Fruit fly (Drosophila melanogaster) whole organism, embryonic: Measurements from ENCODE around the gene Desi.

ENCODE experiments used
- Abd-B ChIP-seq: fragments of 200-800 bp; sonication (Bioruptor generic); optimal IDR thresholded peaks from 2 replicates; lab custom pipeline; 2018; ENCODE audit warnings: missing biosample characterization, mild to moderate bottlenecking, missing genetic modification characterization, moderate library complexity
- Adf1 ChIP-seq: fragments of 200-800 bp; sonication (Bioruptor generic); IDR thresholded peaks from 2 replicates; pipeline ENCODE4 v1.3.6; 2022; ENCODE audit warnings: missing biosample characterization, missing genetic modification characterization
- C15 ChIP-seq: fragments of 200-800 bp; sonication (Bioruptor generic); IDR thresholded peaks from 3 replicates; pipeline ENCODE4 v1.3.6; 2022; ENCODE audit warnings: missing biosample characterization, missing genetic modification characterization
- CG11723 ChIP-seq: fragments of 200-800 bp; sonication (Bioruptor generic); optimal IDR thresholded peaks from 2 replicates; lab custom pipeline; 2017; ENCODE audit warnings: missing biosample characterization, mild to moderate bottlenecking, missing genetic modification characterization
- CG12391 ChIP-seq: fragments of 200-800 bp; sonication (Bioruptor generic); optimal IDR thresholded peaks from 3 replicates; lab custom pipeline; 2018; ENCODE audit warnings: missing biosample characterization, mild to moderate bottlenecking, missing genetic modification characterization, moderate library complexity
- CG12769 ChIP-seq: fragments of 200-800 bp; sonication (Bioruptor generic); optimal IDR thresholded peaks from 2 replicates; lab custom pipeline; 2019; ENCODE audit warnings: missing biosample characterization, mild to moderate bottlenecking, missing genetic modification characterization, moderate library complexity
- CG13296 ChIP-seq: fragments of 200-800 bp; sonication (Bioruptor generic); optimal IDR thresholded peaks from 3 replicates; lab custom pipeline; 2018; ENCODE audit warnings: missing biosample characterization, mild to moderate bottlenecking, missing genetic modification characterization
- CG15269 ChIP-seq: fragments of 200-800 bp; sonication (Bioruptor generic); optimal IDR thresholded peaks from 2 replicates; lab custom pipeline; 2018; ENCODE audit warnings: missing biosample characterization, mild to moderate bottlenecking, missing genetic modification characterization, moderate library complexity
- CG15514 ChIP-seq: fragments of 200-800 bp; sonication (Bioruptor generic); optimal IDR thresholded peaks from 3 replicates; lab custom pipeline; 2017; ENCODE audit warnings: missing biosample characterization, missing genetic modification characterization, mild to moderate bottlenecking, moderate library complexity, missing genetic modification reagents
- CG17186 ChIP-seq: fragments of 200-800 bp; sonication (Bioruptor generic); optimal IDR thresholded peaks from 3 replicates; lab custom pipeline; 2017; ENCODE audit warnings: missing biosample characterization, missing genetic modification reagents, missing genetic modification characterization
- CG17359 ChIP-seq: fragments of 200-800 bp; sonication (Bioruptor generic); optimal IDR thresholded peaks from 3 replicates; lab custom pipeline; 2018; ENCODE audit warnings: missing biosample characterization, mild to moderate bottlenecking, missing genetic modification characterization, moderate library complexity
- CG1792 ChIP-seq: fragments of 200-800 bp; sonication (Bioruptor generic); optimal IDR thresholded peaks from 2 replicates; lab custom pipeline; 2016; ENCODE audit warnings: missing biosample characterization, missing genetic modification characterization
- CG18599 ChIP-seq: fragments of 200-800 bp; sonication (Bioruptor generic); optimal IDR thresholded peaks from 3 replicates; lab custom pipeline; 2017; ENCODE audit warnings: missing biosample characterization, missing genetic modification characterization, mild to moderate bottlenecking, moderate library complexity, missing genetic modification reagents
- CG18619 ChIP-seq: fragments of 200-800 bp; sonication (Bioruptor generic); optimal IDR thresholded peaks from 3 replicates; lab custom pipeline; 2017; ENCODE audit warnings: missing biosample characterization, mild to moderate bottlenecking, missing genetic modification characterization
- CG2120 ChIP-seq: fragments of 200-800 bp; sonication (Bioruptor generic); optimal IDR thresholded peaks from 3 replicates; lab custom pipeline; 2016; ENCODE audit warnings: missing biosample characterization, missing genetic modification characterization
- CG34422 ChIP-seq: fragments of 200-800 bp; sonication (Bioruptor generic); IDR thresholded peaks from 3 replicates; pipeline ENCODE4 v1.3.6; 2022; ENCODE audit warnings: missing biosample characterization, missing genetic modification characterization
- CG42726 ChIP-seq: fragments of 200-800 bp; sonication (Bioruptor generic); IDR thresholded peaks from 2 replicates; pipeline ENCODE4 v1.3.6; 2022; ENCODE audit warnings: missing biosample characterization, missing genetic modification characterization; ENCODE audit not compliant: partially characterized antibody
- CG6791 ChIP-seq: fragments of 200-800 bp; sonication (Bioruptor generic); IDR thresholded peaks from 3 replicates; pipeline ENCODE4 v1.3.6; 2022; ENCODE audit warnings: missing biosample characterization, missing genetic modification characterization; ENCODE audit not compliant: partially characterized antibody
- CG9727 ChIP-seq: fragments of 200-800 bp; sonication (Bioruptor generic); optimal IDR thresholded peaks from 3 replicates; lab custom pipeline; 2017; ENCODE audit warnings: missing biosample characterization, mild to moderate bottlenecking, missing genetic modification characterization
- HHEX ChIP-seq: fragments of 200-800 bp; sonication (Bioruptor generic); optimal IDR thresholded peaks from 3 replicates; lab custom pipeline; 2017; ENCODE audit warnings: missing biosample characterization, mild to moderate bottlenecking, missing genetic modification characterization, missing genetic modification reagents
- HLH54F ChIP-seq: fragments of 200-800 bp; sonication (Bioruptor generic); optimal IDR thresholded peaks from 3 replicates; lab custom pipeline; 2016; ENCODE audit warnings: missing biosample characterization, missing genetic modification characterization
- HLHmδ ChIP-seq: fragments of 200-800 bp; sonication (Bioruptor generic); optimal IDR thresholded peaks from 2 replicates; lab custom pipeline; 2018; ENCODE audit warnings: missing biosample characterization, mild to moderate bottlenecking, missing genetic modification characterization, moderate library complexity
- Hmx ChIP-seq: fragments of 200-800 bp; sonication (Bioruptor generic); optimal IDR thresholded peaks from 2 replicates; lab custom pipeline; 2016; ENCODE audit warnings: missing biosample characterization, missing genetic modification characterization
- Kr ChIP-seq: fragments of 200-800 bp; sonication (Bioruptor generic); optimal IDR thresholded peaks from 2 replicates; lab custom pipeline; 2017; ENCODE audit warnings: missing biosample characterization, mild to moderate bottlenecking, missing genetic modification characterization
- MESR4 ChIP-seq: fragments of 200-800 bp; sonication (Bioruptor generic); optimal IDR thresholded peaks from 2 replicates; lab custom pipeline; 2018; ENCODE audit warnings: missing biosample characterization, mild to moderate bottlenecking, missing genetic modification characterization, moderate library complexity
- Meics ChIP-seq: fragments of 200-800 bp; sonication (Bioruptor generic); optimal IDR thresholded peaks from 2 replicates; lab custom pipeline; 2017; ENCODE audit warnings: missing biosample characterization, mild to moderate bottlenecking, missing genetic modification characterization
- Sry-β ChIP-seq: fragments of 200-800 bp; sonication (Bioruptor generic); optimal IDR thresholded peaks from 2 replicates; lab custom pipeline; 2018; ENCODE audit warnings: missing biosample characterization, mild to moderate bottlenecking, missing genetic modification characterization, moderate library complexity
- Xrp1 ChIP-seq: fragments of 200-800 bp; sonication (Bioruptor generic); IDR thresholded peaks from 2 replicates; pipeline ENCODE4 v1.3.6; 2022; ENCODE audit warnings: missing biosample characterization, missing genetic modification characterization
- ac ChIP-seq: fragments of 200-800 bp; sonication (Bioruptor generic); optimal IDR thresholded peaks from 3 replicates; lab custom pipeline; 2017; ENCODE audit warnings: missing biosample characterization, mild to moderate bottlenecking, missing genetic modification characterization
- ap ChIP-seq: fragments of 200-800 bp; sonication (Bioruptor generic); IDR thresholded peaks from 2 replicates; pipeline ENCODE4 v1.3.6; 2022; ENCODE audit warnings: missing biosample characterization, missing genetic modification characterization
- ash1 ChIP-seq: fragments of 200-800 bp; sonication (Bioruptor generic); optimal IDR thresholded peaks from 2 replicates; lab custom pipeline; 2018; ENCODE audit warnings: missing biosample characterization, mild to moderate bottlenecking, missing genetic modification characterization
- br ChIP-seq: fragments of >200 bp; optimal IDR thresholded peaks from 2 replicates; lab custom pipeline; 2017
- cg ChIP-seq: fragments of 200-800 bp; sonication (Bioruptor generic); optimal IDR thresholded peaks from 3 replicates; lab custom pipeline; 2019; ENCODE audit warnings: missing biosample characterization, mild to moderate bottlenecking, missing genetic modification characterization, moderate library complexity
- ci ChIP-seq: fragments of 200-800 bp; sonication (Bioruptor generic); IDR thresholded peaks from 3 replicates; pipeline ENCODE4 v1.3.6; 2022; ENCODE audit warnings: missing biosample characterization, missing genetic modification characterization
- dan ChIP-seq: fragments of 200-800 bp; sonication (Bioruptor generic); IDR thresholded peaks from 2 replicates; pipeline ENCODE4 v1.3.6; 2022; ENCODE audit warnings: missing biosample characterization, missing genetic modification characterization
- dimm ChIP-seq: fragments of 200-800 bp; sonication (Bioruptor generic); IDR thresholded peaks from 2 replicates; pipeline ENCODE4 v1.3.6; 2022; ENCODE audit warnings: missing biosample characterization, missing genetic modification characterization
- ftz-f1 ChIP-seq: fragments of 200-800 bp; sonication (Bioruptor generic); optimal IDR thresholded peaks from 2 replicates; lab custom pipeline; 2016; ENCODE audit warnings: missing biosample characterization, missing genetic modification characterization
- grau ChIP-seq: fragments of 200-800 bp; optimal IDR thresholded peaks from 3 replicates; lab custom pipeline; 2019; ENCODE audit warnings: missing biosample characterization, mild to moderate bottlenecking, missing genetic modification characterization, moderate library complexity
- hbn ChIP-seq: fragments of 200-800 bp; sonication (Bioruptor generic); IDR thresholded peaks from 2 replicates; pipeline ENCODE4 v1.3.6; 2022; ENCODE audit warnings: missing biosample characterization, missing genetic modification characterization; ENCODE audit not compliant: partially characterized antibody
- ind ChIP-seq: fragments of 200-800 bp; sonication (Bioruptor generic); optimal IDR thresholded peaks from 3 replicates; lab custom pipeline; 2016; ENCODE audit warnings: missing biosample characterization, missing genetic modification characterization
- maf-S ChIP-seq: fragments of 200-800 bp; sonication (Bioruptor generic); optimal IDR thresholded peaks from 2 replicates; lab custom pipeline; 2016; ENCODE audit warnings: missing biosample characterization, missing genetic modification characterization
- phol ChIP-seq: fragments of 200-800 bp; sonication (Bioruptor generic); optimal IDR thresholded peaks from 3 replicates; lab custom pipeline; 2018; ENCODE audit warnings: missing biosample characterization, mild to moderate bottlenecking, missing genetic modification characterization, moderate library complexity
- scrt ChIP-seq: fragments of 200-800 bp; sonication (Bioruptor generic); optimal IDR thresholded peaks from 2 replicates; lab custom pipeline; 2018; ENCODE audit warnings: missing biosample characterization, mild to moderate bottlenecking, missing genetic modification characterization, moderate library complexity
- tgo ChIP-seq: fragments of 200-800 bp; sonication (Bioruptor generic); IDR thresholded peaks from 3 replicates; pipeline ENCODE4 v1.3.6; 2022; ENCODE audit warnings: missing biosample characterization, missing genetic modification characterization
- toy ChIP-seq: fragments of 200-800 bp; sonication (Bioruptor generic); IDR thresholded peaks from 2 replicates; pipeline ENCODE4 v1.3.6; 2022; ENCODE audit warnings: missing biosample characterization, missing genetic modification characterization
- usp ChIP-seq: fragments of >200 bp; optimal IDR thresholded peaks from 2 replicates; lab custom pipeline; 2017; ENCODE audit warnings: missing biosample characterization, missing genetic modification characterization
- vvl ChIP-seq: fragments of 200-800 bp; sonication (Bioruptor generic); IDR thresholded peaks from 2 replicates; pipeline ENCODE4 v1.3.6; 2022; ENCODE audit warnings: missing biosample characterization, missing genetic modification characterization
- yki ChIP-seq: fragments of >200 bp; optimal IDR thresholded peaks from 3 replicates; lab custom pipeline; 2018
- zfh2 ChIP-seq: fragments of 200-800 bp; sonication (Bioruptor generic); optimal IDR thresholded peaks from 2 replicates; lab custom pipeline; 2016; ENCODE audit warnings: missing biosample characterization, missing genetic modification characterization

Gene Desi

DNA sequence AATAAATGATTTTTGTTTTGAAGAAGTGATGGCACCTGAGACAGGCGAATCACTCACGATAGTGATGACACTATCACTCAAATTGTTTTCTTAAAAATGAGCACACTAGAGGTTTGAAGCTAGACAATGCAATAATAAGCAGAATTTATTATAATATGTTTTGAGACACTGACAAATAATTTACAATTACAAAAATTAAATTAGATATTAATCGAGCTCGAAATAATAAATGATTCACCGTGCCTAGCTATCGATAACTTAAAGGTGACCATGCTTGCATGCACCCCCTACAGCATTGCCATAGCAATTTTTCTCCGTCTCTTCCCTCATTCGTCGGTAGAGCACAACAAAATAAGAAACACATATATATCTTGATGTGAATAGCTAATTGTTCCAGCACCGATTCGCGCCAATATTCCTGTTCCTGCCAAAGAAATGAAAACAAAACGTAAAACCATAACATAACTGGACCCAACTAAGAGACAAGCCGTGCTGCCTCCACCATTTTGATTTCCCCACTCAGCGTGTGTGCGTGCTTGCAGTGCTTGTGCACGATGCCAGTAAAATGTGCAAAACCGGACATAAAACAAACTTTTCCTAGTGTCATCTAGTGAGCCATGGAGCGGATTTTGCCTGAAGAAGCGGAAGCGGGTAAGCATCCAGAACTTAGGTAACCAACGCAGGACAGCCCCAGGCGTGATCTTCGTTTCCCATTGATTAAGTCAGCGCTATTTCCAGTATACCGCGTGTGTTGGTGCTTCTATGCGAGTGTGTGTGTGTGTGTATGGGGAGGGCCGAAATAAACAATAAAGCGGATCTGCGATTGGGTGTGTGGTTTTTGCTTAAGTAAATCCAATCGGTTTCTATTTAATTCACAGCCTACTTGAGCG lies 18.2 kb upstream of the Desi start, which contains the start of the genes MED7 and Cap-H2 (continued):
- TF ChIP-seq Hmx (GFP tag; lab: Kevin White, UChicago) (no peak), vvl (GFP tag; lab: Robert Waterston, UW) (peak; percentile 88), CG18619 (peak; percentile 52), ac (GFP tag; lab: Kevin White, UChicago) (no peak), CG12391 (tag; lab: Kevin White, UChicago) (peak; percentile 92), CG42726 (GFP tag; lab: Robert Waterston, UW) (peak; percentile 93), C15 (GFP tag; lab: Robert Waterston, UW) (0 out of 3 replicates have a peak, but pooled peaks have one; percentile 53), phol (tag; lab: Kevin White, UChicago) (peak; percentile 88), yki (lab: Kevin White, UChicago) (no peak), CG18599 (no peak), CG9727 (GFP tag; lab: Kevin White, UChicago) (peak; percentile 85), ftz-f1 (GFP tag; lab: Kevin White, UChicago) (peak; percentile 5), grau (tag; lab: Kevin White, UChicago) (peak; percentile 80), ci (GFP tag; lab: Robert Waterston, UW) (peak; percentile 77), CG13296 (GFP tag; lab: Kevin White, UChicago) (peak; percentile 54), usp (GFP tag; lab: Kevin White, UChicago) (no peak), ind (peak; percentile 92), Meics (GFP tag; lab: Kevin White, UChicago) (peak; percentile 72), CG6791 (GFP tag; lab: Robert Waterston, UW) (peak; percentile 92), CG17186 (GFP tag; lab: Kevin White, UChicago) (peak; percentile 69), cg (GFP tag; lab: Kevin White, UChicago) (peak; percentile 85), br (lab: Kevin White, UChicago) (no peak), dimm (GFP tag; lab: Robert Waterston, UW) (peak; percentile 41; the same call in 1 of the 2 replicates), ash1 (peak; percentile 50), Adf1 (peak; percentile 61), ap (peak; percentile 58; the same call in 1 of the 2 replicates), toy (GFP tag; lab: Robert Waterston, UW) (no peak), zfh2 (GFP tag; lab: Kevin White, UChicago) (peak; percentile 79), CG12769 (peak; percentile 69), hbn (GFP tag; lab: Robert Waterston, UW) (peak; percentile 99), dan (GFP tag; lab: Robert Waterston, UW) (no peak), CG34422 (GFP tag; lab: Robert Waterston, UW) (peak; percentile 85), HLH54F (GFP tag; lab: Kevin White, UChicago) (peak; percentile 84), HHEX (GFP tag; lab: Kevin White, UChicago) (peak; percentile 68), HLHmδ (GFP tag; lab: Kevin White, UChicago) (no peak), CG17359 (tag; lab: Kevin White, UChicago) (no peak), Abd-B (peak; percentile 84), Sry-β (GFP tag; lab: Kevin White, UChicago) (no peak), maf-S (GFP tag; lab: Kevin White, UChicago) (peak; percentile 53), scrt (GFP tag; lab: Kevin White, UChicago) (no peak), CG2120 (GFP tag; lab: Kevin White, UChicago) (peak; percentile 91), MESR4 (GFP tag; lab: Kevin White, UChicago) (peak; percentile 65), Xrp1 (GFP tag; lab: Robert Waterston, UW) (peak; percentile 81), CG11723 (GFP tag; lab: Kevin White, UChicago) (peak; percentile 50), CG1792 (GFP tag; lab: Kevin White, UChicago) (peak; percentile 67), tgo (GFP tag; lab: Robert Waterston, UW) (peak; percentile 82), CG15269 (no peak), CG15514 (peak; percentile 80), Kr (GFP tag; lab: Kevin White, UChicago) (no peak)
